Worm (Caenorhabditis elegans): ENCODE data around the gene ZK177.12.

ce11 chrII:5561392-5561791 lies 39.9 kb downstream of the ZK177.12 start, which contains the start of gene C17C3.3:
- TF ChIP-seq lin-13 (GFP tag; optimal IDR thresholded peaks at IDR 0.05) = no peak
- no peak for TF ChIP-seq mdl-1 (tag; optimal IDR thresholded peaks at IDR 0.05)
- no peak for TF ChIP-seq elt-3 (tag; optimal IDR thresholded peaks at IDR 0.05)
- TF ChIP-seq ztf-11 (tag; optimal IDR thresholded peaks at IDR 0.05) = no peak
- peak; percentile 19 for TF ChIP-seq fos-1 (tag; optimal IDR thresholded peaks at IDR 0.05)
- no peak for TF ChIP-seq lsy-2 (tag; optimal IDR thresholded peaks at IDR 0.05)
- TF ChIP-seq ama-1 (optimal IDR thresholded peaks at IDR 0.05) = no peak
- TF ChIP-seq ceh-82 (tag; optimal IDR thresholded peaks at IDR 0.05) = no peak
- no peak for TF ChIP-seq nhr-23 (tag; optimal IDR thresholded peaks at IDR 0.05)

All from whole organism, L2 larva.